Worm (Caenorhabditis elegans) whole organism, midembryonic: ENCODE measurements around the gene Y56A3A.6.

Experiments
- cog-1 ChIP-seq: sonication (generic microtip); optimal IDR thresholded peaks from 2 replicates; lab custom pipeline; 2016; ENCODE audit warnings: missing genetic modification characterization, missing compliant biosample characterization
- flt-1 ChIP-seq: fragments of 200-800 bp; sonication (Bioruptor generic); IDR thresholded peaks from 2 replicates; pipeline ENCODE4 v1.3.6; 2022; ENCODE audit warnings: missing genetic modification characterization, missing compliant biosample characterization
- klf-2 ChIP-seq: fragments of 200-800 bp; sonication (Bioruptor generic); conservative IDR thresholded peaks from 2 replicates; pipeline ENCODE4 v1.3.6; 2022; ENCODE audit warnings: missing genetic modification reagents, missing genetic modification characterization, missing compliant biosample characterization
- med-1 ChIP-seq: sonication (generic microtip); optimal IDR thresholded peaks from 2 replicates; lab custom pipeline; 2017; ENCODE audit warnings: missing genetic modification characterization, mild to moderate bottlenecking, missing compliant biosample characterization, antibody characterized with exemption, missing genetic modification reagents; ENCODE audit not compliant: insufficient read depth
- tab-1 ChIP-seq: fragments of 200-800 bp; sonication (Bioruptor generic); IDR thresholded peaks from 2 replicates; pipeline ENCODE4 v1.3.6; 2022; ENCODE audit warnings: missing genetic modification characterization, missing compliant biosample characterization
- ztf-23 ChIP-seq: fragments of 200-800 bp; sonication (Bioruptor generic); IDR thresholded peaks from 2 replicates; pipeline ENCODE4 v1.3.6; 2022; ENCODE audit warnings: missing genetic modification reagents, missing genetic modification characterization, missing compliant biosample characterization

- TF ChIP-seq cog-1 (tag; lab: Kevin White, UChicago) (no peak), tab-1 (no peak), med-1 (no peak), ztf-23 (no peak), klf-2 (GFP tag; lab: Robert Waterston, UW) (no peak), flt-1 (GFP tag; lab: Robert Waterston, UW) (no peak)
These were observed 47.8 kb downstream of the Y56A3A.6 start for ce11 chrIII:11830522-11831489.
